Worm (Caenorhabditis elegans) whole organism, L3 larva: ENCODE results near the gene F59H6.15.
"Not testable (repeated sequence)": the region's sequence is repeated elsewhere in the genome, so short reads cannot be mapped to it uniquely, and the experiment has no call there.

Source experiments
- R02D3.7 ChIP-seq: fragments of 150-350 bp; optimal IDR thresholded peaks from 2 replicates; lab custom pipeline; 2014; ENCODE audit warnings: missing biosample characterization, missing genetic modification characterization
- ZK546.5 ChIP-seq: sonication (generic microtip); optimal IDR thresholded peaks from 2 replicates; lab custom pipeline; 2017; ENCODE audit warnings: missing biosample characterization, missing genetic modification characterization
- ama-1 ChIP-seq: fragments of 150-350 bp; optimal IDR thresholded peaks from 2 replicates; lab custom pipeline; 2018
- ceh-16 ChIP-seq: sonication (generic microtip); optimal IDR thresholded peaks from 2 replicates; lab custom pipeline; 2017; ENCODE audit warnings: missing biosample characterization, missing genetic modification characterization
- ceh-82 ChIP-seq: fragments of 150-350 bp; optimal IDR thresholded peaks from 2 replicates; lab custom pipeline; 2014; ENCODE audit warnings: missing biosample characterization, missing genetic modification characterization
- ceh-9 ChIP-seq: sonication (generic microtip); optimal IDR thresholded peaks from 2 replicates; lab custom pipeline; 2018; ENCODE audit warnings: missing biosample characterization, missing genetic modification characterization
- egl-5 ChIP-seq: fragments of 150-350 bp; optimal IDR thresholded peaks from 2 replicates; lab custom pipeline; 2017; ENCODE audit warnings: missing biosample characterization, missing genetic modification reagents, missing genetic modification characterization, inconsistent platforms
- elt-1 ChIP-seq: fragments of 150-350 bp; optimal IDR thresholded peaks from 2 replicates; lab custom pipeline; 2014; ENCODE audit warnings: missing biosample characterization, missing genetic modification characterization
- elt-2 ChIP-seq: sonication (generic microtip); optimal IDR thresholded peaks from 2 replicates; lab custom pipeline; 2016; ENCODE audit warnings: missing genetic modification reagents, mild to moderate bottlenecking, missing genetic modification characterization, missing compliant biosample characterization
- eor-1 ChIP-seq, 2 experiments: fragments of 150-350 bp; optimal IDR thresholded peaks; 2 replicates each; lab custom pipeline; 2014 to 2018; ENCODE audit warnings: missing biosample characterization in 2 of 2, missing genetic modification characterization in 2 of 2
- fkh-10 ChIP-seq: sonication (generic microtip); optimal IDR thresholded peaks from 2 replicates; lab custom pipeline; 2017; ENCODE audit warnings: missing biosample characterization, missing genetic modification reagents, missing genetic modification characterization
- fkh-2 ChIP-seq: fragments of 150-350 bp; optimal IDR thresholded peaks from 2 replicates; lab custom pipeline; 2014; ENCODE audit warnings: missing biosample characterization, missing genetic modification reagents, missing genetic modification characterization
- fos-1 ChIP-seq: fragments of 150-350 bp; optimal IDR thresholded peaks from 2 replicates; lab custom pipeline; 2014; ENCODE audit warnings: missing biosample characterization, missing genetic modification characterization
- hmg-11 ChIP-seq: sonication (generic microtip); optimal IDR thresholded peaks from 2 replicates; lab custom pipeline; 2016; ENCODE audit warnings: missing genetic modification characterization, missing compliant biosample characterization
- jun-1 ChIP-seq: fragments of 150-350 bp; optimal IDR thresholded peaks from 2 replicates; lab custom pipeline; 2014; ENCODE audit warnings: missing biosample characterization, missing genetic modification reagents, missing genetic modification characterization
- lin-15B ChIP-seq: fragments of 150-350 bp; optimal IDR thresholded peaks from 2 replicates; lab custom pipeline; 2014; ENCODE audit warnings: missing biosample characterization, missing genetic modification characterization
- lin-39 ChIP-seq: fragments of 150-350 bp; optimal IDR thresholded peaks from 2 replicates; lab custom pipeline; 2018; ENCODE audit warnings: missing biosample characterization, missing genetic modification reagents, missing genetic modification characterization
- lsy-12 ChIP-seq: sonication (generic microtip); optimal IDR thresholded peaks from 2 replicates; lab custom pipeline; 2016; ENCODE audit warnings: mild to moderate bottlenecking, missing genetic modification characterization, missing compliant biosample characterization
- mdl-1 ChIP-seq: fragments of 150-350 bp; optimal IDR thresholded peaks from 2 replicates; lab custom pipeline; 2014; ENCODE audit warnings: missing biosample characterization, missing genetic modification characterization
- nfya-1 ChIP-seq: sonication (generic microtip); optimal IDR thresholded peaks from 2 replicates; lab custom pipeline; 2017; ENCODE audit warnings: missing genetic modification characterization, mild to moderate bottlenecking, missing compliant biosample characterization, antibody characterized with exemption, moderate library complexity; ENCODE audit not compliant: insufficient read depth
- nhr-11 ChIP-seq: fragments of 150-350 bp; optimal IDR thresholded peaks from 2 replicates; lab custom pipeline; 2014; ENCODE audit warnings: missing biosample characterization, missing genetic modification characterization
- nhr-12 ChIP-seq: fragments of 150-350 bp; optimal IDR thresholded peaks from 2 replicates; lab custom pipeline; 2014; ENCODE audit warnings: missing biosample characterization, missing genetic modification characterization
- nhr-23 ChIP-seq: fragments of 150-350 bp; optimal IDR thresholded peaks from 2 replicates; lab custom pipeline; 2014; ENCODE audit warnings: missing biosample characterization, missing genetic modification reagents, missing genetic modification characterization
- nhr-237 ChIP-seq: fragments of 150-350 bp; optimal IDR thresholded peaks from 2 replicates; lab custom pipeline; 2014; ENCODE audit warnings: missing biosample characterization, missing genetic modification characterization
- nhr-25 ChIP-seq: sonication (generic microtip); optimal IDR thresholded peaks from 2 replicates; lab custom pipeline; 2017; ENCODE audit warnings: missing biosample characterization, missing genetic modification characterization
- nhr-28 ChIP-seq: fragments of 150-350 bp; optimal IDR thresholded peaks from 2 replicates; lab custom pipeline; 2014; ENCODE audit warnings: missing biosample characterization, missing genetic modification characterization
- pha-4 ChIP-seq: fragments of 150-350 bp; optimal IDR thresholded peaks from 2 replicates; lab custom pipeline; 2014; ENCODE audit warnings: missing biosample characterization, missing genetic modification reagents, missing genetic modification characterization
- pqm-1 ChIP-seq: fragments of 150-350 bp; optimal IDR thresholded peaks from 2 replicates; lab custom pipeline; 2017; ENCODE audit warnings: missing biosample characterization, missing genetic modification characterization, inconsistent platforms
- skn-1 ChIP-seq: fragments of 150-350 bp; optimal IDR thresholded peaks from 2 replicates; lab custom pipeline; 2014; ENCODE audit warnings: missing biosample characterization, missing genetic modification characterization
- snpc-4 ChIP-seq: fragments of 150-350 bp; optimal IDR thresholded peaks from 2 replicates; lab custom pipeline; 2014; ENCODE audit warnings: missing biosample characterization, missing genetic modification characterization
- tbx-2 ChIP-seq: sonication (generic microtip); optimal IDR thresholded peaks from 2 replicates; lab custom pipeline; 2016; ENCODE audit warnings: mild to moderate bottlenecking, missing genetic modification characterization, missing compliant biosample characterization
- unc-39 ChIP-seq: sonication (generic microtip); optimal IDR thresholded peaks from 4 replicates; lab custom pipeline; 2017; ENCODE audit warnings: missing biosample characterization, missing genetic modification characterization
- zag-1 ChIP-seq: fragments of 150-350 bp; optimal IDR thresholded peaks from 2 replicates; lab custom pipeline; 2014; ENCODE audit warnings: missing biosample characterization, missing genetic modification characterization

The F59H6.15 gene

DNA sequence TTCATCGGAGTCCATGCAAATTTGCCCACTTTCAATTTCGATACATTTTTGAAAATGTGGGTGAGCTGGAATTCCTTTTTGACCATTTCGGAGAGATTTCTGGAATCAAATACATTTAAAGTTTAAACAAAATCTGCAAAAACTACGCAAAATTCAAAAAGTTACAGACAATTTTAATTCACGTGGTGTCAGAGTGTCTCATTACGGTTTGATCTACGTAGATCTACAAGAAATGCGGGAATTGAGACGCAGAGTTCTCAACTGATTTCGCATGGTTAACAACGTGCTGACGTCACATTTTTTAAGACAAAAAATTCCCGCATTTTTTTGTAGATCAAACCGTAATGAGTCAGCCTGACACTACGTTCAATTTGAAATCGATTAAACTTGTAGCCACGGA is 13.7 kb downstream of the F59H6.15 start, which contains the start of gene bath-21:
Gene bath-21, minus strand, starts transcription at position 101 of the 400 bp plus-strand sequence.
- TF ChIP-seq mdl-1 (tag; lab: Kevin White, UChicago), result no peak
- no peak for TF ChIP-seq skn-1 (tag; lab: Kevin White, UChicago)
- no peak for TF ChIP-seq nhr-25
- no peak for TF ChIP-seq elt-2 (tag; lab: Kevin White, UChicago)
- no peak for TF ChIP-seq ceh-82 (tag; lab: Kevin White, UChicago)
- no peak for TF ChIP-seq elt-1 (tag; lab: Kevin White, UChicago)
- TF ChIP-seq ceh-9 (tag; lab: Kevin White, UChicago), result no peak
- TF ChIP-seq pqm-1 (tag; lab: Kevin White, UChicago), result no peak
- no peak for TF ChIP-seq nhr-11 (tag; lab: Kevin White, UChicago)
- no peak for TF ChIP-seq lsy-12 (tag; lab: Kevin White, UChicago)
- no peak for TF ChIP-seq zag-1 (tag; lab: Kevin White, UChicago)
- TF ChIP-seq fkh-10 (GFP tag; lab: Kevin White, UChicago), result no peak
- no peak for TF ChIP-seq nhr-237 (tag; lab: Kevin White, UChicago)

DNA sequence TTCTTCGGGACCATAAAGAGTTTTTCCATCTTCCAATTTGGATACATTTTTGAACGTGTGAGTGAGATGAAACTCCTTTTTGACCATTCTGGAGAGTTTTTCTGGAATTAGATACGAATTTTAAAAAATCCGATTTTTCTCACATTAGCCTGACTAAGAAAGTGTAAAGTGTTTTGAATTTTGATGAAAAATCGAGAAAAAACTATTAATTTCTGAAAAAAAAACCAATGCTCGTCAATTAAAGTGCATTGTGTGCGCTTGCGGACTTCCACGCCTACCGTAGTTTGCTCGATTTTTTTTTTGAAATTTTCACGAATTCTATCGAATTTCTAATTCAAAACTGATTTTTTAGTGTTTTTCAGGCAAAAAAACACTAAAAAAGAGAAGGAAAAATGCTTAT is 15.9 kb downstream of the F59H6.15 start, which contains the start of gene bath-1:
Gene bath-1, minus strand, starts transcription at position 101 of the 400 bp plus-strand sequence.
- TF ChIP-seq hmg-11 (tag; lab: Kevin White, UChicago) (no peak), R02D3.7 (tag; lab: Kevin White, UChicago) (no peak), ceh-9 (tag; lab: Kevin White, UChicago) (no peak), ama-1 (lab: Kevin White, UChicago) (no peak), nhr-23 (no peak), eor-1 (tag; optimal IDR thresholded peaks at IDR 0.05; lab: Kevin White, UChicago) (no peak), nfya-1 (tag; lab: Kevin White, UChicago) (no peak), fos-1 (tag; lab: Kevin White, UChicago) (no peak), lsy-12 (tag; lab: Kevin White, UChicago) (no peak), nhr-28 (tag; lab: Kevin White, UChicago) (no peak), snpc-4 (no peak), lin-15B (tag; lab: Kevin White, UChicago) (no peak), fkh-2 (tag; lab: Kevin White, UChicago) (no peak), pha-4 (tag; lab: Kevin White, UChicago) (no peak), nhr-12 (no peak)
- TF ChIP-seq, all 47 proteins: peak for 0

DNA sequence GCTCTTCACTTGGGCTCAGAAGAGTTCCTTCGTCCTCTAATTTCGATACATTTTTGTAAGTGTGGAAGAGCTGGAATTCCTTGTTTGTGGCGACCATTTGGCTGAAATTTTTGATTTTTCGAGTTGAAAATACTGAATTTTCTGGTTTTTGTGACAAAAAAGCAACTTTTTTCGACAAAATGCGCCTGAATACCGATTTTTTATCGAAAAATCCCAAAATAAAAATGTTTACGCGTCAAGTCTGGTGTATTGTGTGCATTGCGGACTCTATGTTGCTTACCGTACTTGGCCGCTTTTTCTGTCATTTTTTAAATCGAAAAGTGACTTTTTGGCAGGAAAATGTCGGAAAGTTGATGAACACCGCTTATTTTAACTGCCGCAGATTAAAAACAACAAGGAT is 17.6 kb downstream of the F59H6.15 start, which contains the start of gene bath-3:
Gene bath-3, minus strand, starts transcription at position 101 of the 400 bp plus-strand sequence.
- TF ChIP-seq fkh-10 (GFP tag; lab: Kevin White, UChicago) (no peak), snpc-4 (no peak), ceh-16 (tag; lab: Kevin White, UChicago) (no peak), egl-5 (tag; lab: Kevin White, UChicago) (no peak), nhr-28 (tag; lab: Kevin White, UChicago) (no peak), skn-1 (tag; lab: Kevin White, UChicago) (no peak), jun-1 (tag; lab: Kevin White, UChicago) (no peak), lin-39 (no peak), mdl-1 (tag; lab: Kevin White, UChicago) (no peak)

DNA sequence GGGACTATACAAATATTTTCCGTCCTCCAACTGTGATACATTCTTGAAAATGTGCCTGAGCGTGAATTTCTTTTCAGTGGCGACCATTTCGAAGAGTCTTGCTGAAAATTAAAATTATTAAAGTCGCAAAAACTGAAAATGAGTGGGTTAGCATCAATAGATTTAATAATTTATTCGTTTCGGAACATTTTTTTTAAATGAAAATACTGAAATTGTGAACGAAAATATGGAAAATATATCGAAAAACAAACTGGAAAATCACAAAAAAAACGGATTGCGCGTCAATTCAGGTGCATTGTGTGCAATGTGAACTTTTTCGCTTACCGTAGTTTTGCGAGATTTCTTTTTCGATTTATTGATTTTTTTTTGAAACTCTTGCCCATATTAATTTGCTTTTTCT is 19.1 kb downstream of the F59H6.15 start, which contains the start of gene bath-5:
Gene bath-5, minus strand, starts transcription at position 101 of the 400 bp plus-strand sequence.
- no peak for TF ChIP-seq unc-39 (tag; lab: Kevin White, UChicago)
- no peak for TF ChIP-seq lin-39
- TF ChIP-seq nhr-237 (tag; lab: Kevin White, UChicago), result no peak
- no peak for TF ChIP-seq skn-1 (tag; lab: Kevin White, UChicago)
- TF ChIP-seq hmg-11 (tag; lab: Kevin White, UChicago), result no peak
- no peak for TF ChIP-seq tbx-2 (tag; lab: Kevin White, UChicago)
- TF ChIP-seq ceh-82 (tag; lab: Kevin White, UChicago), result no peak
- TF ChIP-seq R02D3.7 (tag; lab: Kevin White, UChicago), result no peak

DNA sequence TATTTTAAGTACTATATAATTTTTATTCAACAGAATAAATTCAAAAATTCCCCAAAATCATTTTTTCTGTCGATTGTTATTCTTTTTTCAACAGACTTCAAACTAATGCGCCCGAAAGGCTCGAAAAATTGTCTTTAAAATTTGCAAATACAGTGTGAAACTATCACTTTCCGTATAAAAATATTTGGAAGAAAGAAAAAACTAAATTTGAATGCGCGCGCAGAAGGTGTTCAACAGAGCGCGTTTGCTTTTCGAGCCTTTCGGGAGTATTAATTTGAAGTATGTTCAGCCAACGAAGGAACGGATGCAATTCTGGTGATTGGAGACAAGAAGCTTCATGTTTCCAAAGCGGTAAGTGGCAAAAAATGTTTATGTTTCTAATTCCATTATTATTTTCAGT is 19.5 kb downstream of the F59H6.15 start, which contains the start of gene btb-4:
Gene btb-4, plus strand, starts transcription at position 35 of the 400 bp plus-strand sequence.
- not testable (repeated sequence) for TF ChIP-seq hmg-11 (tag; lab: Kevin White, UChicago); ZK546.5; unc-39 (tag; lab: Kevin White, UChicago)
- TF ChIP-seq, all 47 proteins: peak for 0; not testable (repeated sequence) for 47
